1 fruit fly cellular context compared by ENCODE assay signal in genomic region chrX:8092075-8092682, dm6.
TF ChIP-seq lines count a peak whose summit lies in the region.

No protein-coding gene starts in this region.

TF ChIP-seq in whole organism, embryonic, 481 proteins besides CTCF, POLR2A, EP300 and RAD21 (continued from another document):
- peak; percentile 72 for TF ChIP-seq HLH54F (GFP tag; optimal IDR thresholded peaks at IDR 0.05; lab: Kevin White, UChicago)
- no peak for TF ChIP-seq CG14860 (GFP tag; IDR thresholded peaks at IDR 0.05; lab: Robert Waterston, UW; ENCODE audit: partially characterized antibody)
- TF ChIP-seq CG6654 (GFP tag; optimal IDR thresholded peaks at IDR 0.05; lab: Kevin White, UChicago) = peak; percentile 83
- TF ChIP-seq CG16863 (GFP tag; optimal IDR thresholded peaks at IDR 0.05; lab: Kevin White, UChicago) = peak; percentile 71
- TF ChIP-seq CG1602 (GFP tag; optimal IDR thresholded peaks at IDR 0.05; lab: Kevin White, UChicago) = peak; percentile 93
- peak; percentile 84 for TF ChIP-seq Oaz (GFP tag; IDR thresholded peaks at IDR 0.05; lab: Robert Waterston, UW)
- peak; percentile 96 for TF ChIP-seq Ptx1 (GFP tag; IDR thresholded peaks at IDR 0.05; lab: Robert Waterston, UW)
- TF ChIP-seq tap (tag; optimal IDR thresholded peaks at IDR 0.05; lab: Kevin White, UChicago) = peak; percentile 94
- TF ChIP-seq Atf-2 (GFP tag; optimal IDR thresholded peaks at IDR 0.05; lab: Kevin White, UChicago) = peak; percentile 75
- peak; percentile 87 for TF ChIP-seq ase (GFP tag; IDR thresholded peaks at IDR 0.05; lab: Robert Waterston, UW)
- TF ChIP-seq lab (GFP tag; optimal IDR thresholded peaks at IDR 0.05; lab: Kevin White, UChicago) = peak; percentile 97
- TF ChIP-seq CG4617 (GFP tag; optimal IDR thresholded peaks at IDR 0.05; lab: Kevin White, UChicago; ENCODE audit: borderline replicate concordance) = peak; percentile 68
- TF ChIP-seq tio (GFP tag; optimal IDR thresholded peaks at IDR 0.05; lab: Kevin White, UChicago) = peak; percentile 92
- peak; percentile 95 for TF ChIP-seq Atf6 (GFP tag; IDR thresholded peaks at IDR 0.05; lab: Robert Waterston, UW)
- TF ChIP-seq sqz (GFP tag; optimal IDR thresholded peaks at IDR 0.05; lab: Kevin White, UChicago) = peak; percentile 95
- TF ChIP-seq Hr39 (optimal IDR thresholded peaks at IDR 0.05; lab: Kevin White, UChicago) = no peak
- peak; percentile 82 for TF ChIP-seq ken (GFP tag; IDR thresholded peaks at IDR 0.05; lab: Robert Waterston, UW)
- TF ChIP-seq pb (GFP tag; optimal IDR thresholded peaks at IDR 0.05; lab: Kevin White, UChicago) = peak; percentile 61
- peak; percentile 57; the same call in 1 of the 2 replicates for TF ChIP-seq CG11696 (GFP tag; IDR thresholded peaks at IDR 0.05; lab: Robert Waterston, UW)
- peak; percentile 57 for TF ChIP-seq Sry-β (GFP tag; optimal IDR thresholded peaks at IDR 0.05; lab: Kevin White, UChicago)
- TF ChIP-seq CG12942 (GFP tag; optimal IDR thresholded peaks at IDR 0.05; lab: Kevin White, UChicago) = peak; percentile 92
- TF ChIP-seq kni (GFP tag; optimal IDR thresholded peaks at IDR 0.05; lab: Kevin White, UChicago) = peak; percentile 95
- TF ChIP-seq Pdp1 (GFP tag; optimal IDR thresholded peaks at IDR 0.05; lab: Kevin White, UChicago) = peak; percentile 75 to 89
- TF ChIP-seq pros (GFP tag; optimal IDR thresholded peaks at IDR 0.05; lab: Kevin White, UChicago) = peak; percentile 66
- TF ChIP-seq HHEX (GFP tag; optimal IDR thresholded peaks at IDR 0.05; lab: Kevin White, UChicago) = peak; percentile 95
- TF ChIP-seq CG7963 (GFP tag; IDR thresholded peaks at IDR 0.05; lab: Robert Waterston, UW; ENCODE audit: partially characterized antibody) = no peak
- peak; percentile 82 for TF ChIP-seq CG18011 (GFP tag; optimal IDR thresholded peaks at IDR 0.05; lab: Kevin White, UChicago)
- TF ChIP-seq nerfin-1 (tag; optimal IDR thresholded peaks at IDR 0.05; lab: Kevin White, UChicago) = peak; percentile 94
- TF ChIP-seq CG1832 (GFP tag; optimal IDR thresholded peaks at IDR 0.05; lab: Kevin White, UChicago) = no peak
- TF ChIP-seq CG12391 (tag; optimal IDR thresholded peaks at IDR 0.05; lab: Kevin White, UChicago) = peak; percentile 96
- TF ChIP-seq CG16815 (GFP tag; optimal IDR thresholded peaks at IDR 0.05; lab: Kevin White, UChicago) = peak; percentile 87
- peak; percentile 93 for TF ChIP-seq E2f1 (GFP tag; IDR thresholded peaks at IDR 0.05; lab: Robert Waterston, UW)
- TF ChIP-seq tll (GFP tag; optimal IDR thresholded peaks at IDR 0.05; lab: Kevin White, UChicago) = no peak
- TF ChIP-seq Fer3 (tag; optimal IDR thresholded peaks at IDR 0.05; lab: Kevin White, UChicago) = peak; percentile 95
- peak; percentile 96 for TF ChIP-seq dysf (GFP tag; IDR thresholded peaks at IDR 0.05; lab: Robert Waterston, UW)
- peak; percentile 40; the same call in 1 of the 2 replicates for TF ChIP-seq CG8765 (GFP tag; IDR thresholded peaks at IDR 0.05; lab: Robert Waterston, UW)
- TF ChIP-seq lola (GFP tag; optimal IDR thresholded peaks at IDR 0.05; lab: Kevin White, UChicago) = peak in 1 of 3 experiments; percentile 90
- peak; percentile 71 for TF ChIP-seq Hey (tag; optimal IDR thresholded peaks at IDR 0.05; lab: Kevin White, UChicago)
- TF ChIP-seq Neu2 (GFP tag; optimal IDR thresholded peaks at IDR 0.05; lab: Kevin White, UChicago; ENCODE audit: borderline replicate concordance) = no peak
- TF ChIP-seq Nf-YA (GFP tag; IDR thresholded peaks at IDR 0.05; lab: Robert Waterston, UW) = peak; percentile 78
- peak; percentile 85 for TF ChIP-seq Awh (GFP tag; IDR thresholded peaks at IDR 0.05; lab: Robert Waterston, UW)
- peak; percentile 94 for TF ChIP-seq az2 (GFP tag; optimal IDR thresholded peaks at IDR 0.05; lab: Kevin White, UChicago)
- TF ChIP-seq repo (GFP tag; optimal IDR thresholded peaks at IDR 0.05; lab: Kevin White, UChicago) = peak; percentile 64
- peak; percentile 77 for TF ChIP-seq maf-S (GFP tag; optimal IDR thresholded peaks at IDR 0.05; lab: Kevin White, UChicago)
- no peak for TF ChIP-seq CG2129 (GFP tag; IDR thresholded peaks at IDR 0.05; lab: Robert Waterston, UW; ENCODE audit: partially characterized antibody)
- peak; percentile 28 for TF ChIP-seq Myb (GFP tag; optimal IDR thresholded peaks at IDR 0.05; lab: Kevin White, UChicago)
- peak; percentile 88 for TF ChIP-seq Camta (GFP tag; optimal IDR thresholded peaks at IDR 0.05; lab: Kevin White, UChicago)
- TF ChIP-seq dpn (GFP tag; optimal IDR thresholded peaks at IDR 0.05; lab: Kevin White, UChicago) = peak; percentile 88 to 93
- TF ChIP-seq CG4820 (GFP tag; optimal IDR thresholded peaks at IDR 0.05; lab: Kevin White, UChicago) = peak; percentile 91
- TF ChIP-seq tna (GFP tag; IDR thresholded peaks at IDR 0.05; lab: Robert Waterston, UW; ENCODE audit: partially characterized antibody) = no peak
- TF ChIP-seq trem (tag; optimal IDR thresholded peaks at IDR 0.05; lab: Kevin White, UChicago) = peak; percentile 88
- no peak for TF ChIP-seq p53 (GFP tag; optimal IDR thresholded peaks at IDR 0.05; lab: Kevin White, UChicago)
- TF ChIP-seq gt (GFP tag; IDR thresholded peaks at IDR 0.05; lab: Robert Waterston, UW) = peak; percentile 66
- TF ChIP-seq zfh2 (GFP tag; optimal IDR thresholded peaks at IDR 0.05; lab: Kevin White, UChicago) = peak; percentile 71
- peak; percentile 91 for TF ChIP-seq CG9437 (GFP tag; optimal IDR thresholded peaks at IDR 0.05; lab: Kevin White, UChicago)
- TF ChIP-seq chif (GFP tag; optimal IDR thresholded peaks at IDR 0.05; lab: Kevin White, UChicago) = peak; percentile 67 to 86
- TF ChIP-seq HmgD (GFP tag; optimal IDR thresholded peaks at IDR 0.05; lab: Kevin White, UChicago) = no peak
- peak; percentile 93 for TF ChIP-seq Ssrp (tag; optimal IDR thresholded peaks at IDR 0.05; lab: Kevin White, UChicago)
- peak; percentile 95 for TF ChIP-seq bcd (GFP tag; optimal IDR thresholded peaks at IDR 0.05; lab: Kevin White, UChicago)
- peak; percentile 34 for TF ChIP-seq yki (optimal IDR thresholded peaks at IDR 0.05; lab: Kevin White, UChicago)
- peak; percentile 86 for TF ChIP-seq mam (GFP tag; optimal IDR thresholded peaks at IDR 0.05; lab: Kevin White, UChicago)
- peak; percentile 94 for TF ChIP-seq abd-A (tag; optimal IDR thresholded peaks at IDR 0.05; lab: Kevin White, UChicago)
- peak; percentile 86 for TF ChIP-seq CG18764 (GFP tag; optimal IDR thresholded peaks at IDR 0.05; lab: Kevin White, UChicago)
- no peak for TF ChIP-seq pita (GFP tag; optimal IDR thresholded peaks at IDR 0.05; lab: Kevin White, UChicago)
- peak; percentile 81 for TF ChIP-seq Deaf1 (tag; optimal IDR thresholded peaks at IDR 0.05; lab: Kevin White, UChicago)
- no peak for TF ChIP-seq Dfd (GFP tag; optimal IDR thresholded peaks at IDR 0.05; lab: Kevin White, UChicago)
- TF ChIP-seq Antp (GFP tag; optimal IDR thresholded peaks at IDR 0.05; lab: Kevin White, UChicago) = peak; percentile 70
- peak; percentile 92 for TF ChIP-seq CG6813 (GFP tag; optimal IDR thresholded peaks at IDR 0.05; lab: Kevin White, UChicago)
- TF ChIP-seq MTF-1 (GFP tag; optimal IDR thresholded peaks at IDR 0.05; lab: Kevin White, UChicago; ENCODE audit: borderline replicate concordance) = peak; percentile 65
- TF ChIP-seq CG9932 (GFP tag; IDR thresholded peaks at IDR 0.05; lab: Robert Waterston, UW) = peak; percentile 87
- peak; percentile 87 for TF ChIP-seq stc (GFP tag; IDR thresholded peaks at IDR 0.05; lab: Robert Waterston, UW)
- TF ChIP-seq Tbp (GFP tag; optimal IDR thresholded peaks at IDR 0.05; lab: Kevin White, UChicago) = no peak
- TF ChIP-seq mld (GFP tag; IDR thresholded peaks at IDR 0.05; lab: Robert Waterston, UW; ENCODE audit: partially characterized antibody) = no peak
- peak; percentile 87 for TF ChIP-seq al (GFP tag; IDR thresholded peaks at IDR 0.05; lab: Robert Waterston, UW)
- peak; percentile 89 for TF ChIP-seq Hsf (GFP tag; optimal IDR thresholded peaks at IDR 0.05; lab: Kevin White, UChicago)
- TF ChIP-seq CG8089 (GFP tag; optimal IDR thresholded peaks at IDR 0.05; lab: Kevin White, UChicago) = peak; percentile 55
- peak; percentile 97 for TF ChIP-seq Meics (GFP tag; optimal IDR thresholded peaks at IDR 0.05; lab: Kevin White, UChicago)
- peak; percentile 71 for TF ChIP-seq CG1647 (GFP tag; optimal IDR thresholded peaks at IDR 0.05; lab: Kevin White, UChicago)
- TF ChIP-seq CG10147 (GFP tag; optimal IDR thresholded peaks at IDR 0.05; lab: Kevin White, UChicago) = peak; percentile 94
- TF ChIP-seq CG14710 (tag; optimal IDR thresholded peaks at IDR 0.05; lab: Kevin White, UChicago) = peak; percentile 92
- peak; percentile 78 for TF ChIP-seq CG31388 (GFP tag; optimal IDR thresholded peaks at IDR 0.05; lab: Kevin White, UChicago)
- TF ChIP-seq CG11560 (tag; IDR thresholded peaks at IDR 0.05; lab: Robert Waterston, UW) = peak; percentile 75
- TF ChIP-seq CG10959 (GFP tag; IDR thresholded peaks at IDR 0.05; lab: Robert Waterston, UW) = peak; percentile 66
- TF ChIP-seq run (tag; optimal IDR thresholded peaks at IDR 0.05; lab: Kevin White, UChicago) = peak; percentile 94
- peak; percentile 92 for TF ChIP-seq CrebB (tag; optimal IDR thresholded peaks at IDR 0.05; lab: Kevin White, UChicago)
- TF ChIP-seq CG10979 (tag; optimal IDR thresholded peaks at IDR 0.05; lab: Kevin White, UChicago) = peak; percentile 96
- TF ChIP-seq ems (GFP tag; optimal IDR thresholded peaks at IDR 0.05; lab: Kevin White, UChicago) = peak; percentile 77
- TF ChIP-seq pnt (GFP tag; optimal IDR thresholded peaks at IDR 0.05; lab: Kevin White, UChicago) = peak; percentile 82
- TF ChIP-seq CG2712 (tag; optimal IDR thresholded peaks at IDR 0.05; lab: Kevin White, UChicago) = peak; percentile 97
- peak; percentile 66 for TF ChIP-seq pfk (GFP tag; optimal IDR thresholded peaks at IDR 0.05; lab: Kevin White, UChicago)
- TF ChIP-seq Doc2 (GFP tag; IDR thresholded peaks at IDR 0.05; lab: Robert Waterston, UW) = peak; percentile 75
- peak; percentile 87 for TF ChIP-seq Adf1 (GFP tag; IDR thresholded peaks at IDR 0.05; lab: Robert Waterston, UW)
- peak; percentile 95 for TF ChIP-seq CG3281 (GFP tag; optimal IDR thresholded peaks at IDR 0.05; lab: Kevin White, UChicago)
- TF ChIP-seq CG6683 (GFP tag; optimal IDR thresholded peaks at IDR 0.05; lab: Kevin White, UChicago) = peak; percentile 90
- peak; percentile 70 for TF ChIP-seq CG2116 (GFP tag; optimal IDR thresholded peaks at IDR 0.05; lab: Kevin White, UChicago)
- peak; percentile 95 for TF ChIP-seq Hand (GFP tag; optimal IDR thresholded peaks at IDR 0.05; lab: Kevin White, UChicago)
- TF ChIP-seq CG6689 (GFP tag; IDR thresholded peaks at IDR 0.05; lab: Robert Waterston, UW) = peak; percentile 93
- peak; percentile 93 for TF ChIP-seq ind (GFP tag; optimal IDR thresholded peaks at IDR 0.05; lab: Kevin White, UChicago)
- peak; percentile 91 for TF ChIP-seq nom (GFP tag; optimal IDR thresholded peaks at IDR 0.05; lab: Kevin White, UChicago)
- peak; percentile 82 for TF ChIP-seq toy (GFP tag; IDR thresholded peaks at IDR 0.05; lab: Robert Waterston, UW)
- TF ChIP-seq CG9609 (GFP tag; optimal IDR thresholded peaks at IDR 0.05; lab: Kevin White, UChicago) = peak; percentile 78
- peak; percentile 91 for TF ChIP-seq CG3847 (GFP tag; IDR thresholded peaks at IDR 0.05; lab: Robert Waterston, UW)
- peak; percentile 75 for TF ChIP-seq NFAT (GFP tag; IDR thresholded peaks at IDR 0.05; lab: Robert Waterston, UW)
- peak; percentile 57 for TF ChIP-seq tx (GFP tag; optimal IDR thresholded peaks at IDR 0.05; lab: Kevin White, UChicago)
- TF ChIP-seq gfzf (GFP tag; optimal IDR thresholded peaks at IDR 0.05; lab: Kevin White, UChicago) = no peak
- TF ChIP-seq CG17385 (GFP tag; optimal IDR thresholded peaks at IDR 0.05; lab: Kevin White, UChicago) = peak; percentile 94
- peak; percentile 60 for TF ChIP-seq lbe (GFP tag; optimal IDR thresholded peaks at IDR 0.05; lab: Kevin White, UChicago)
- peak; percentile 93 for TF ChIP-seq fd3F (GFP tag; optimal IDR thresholded peaks at IDR 0.05; lab: Kevin White, UChicago)
- TF ChIP-seq CG1529 (GFP tag; optimal IDR thresholded peaks at IDR 0.05; lab: Kevin White, UChicago) = peak; percentile 93
- TF ChIP-seq fru (optimal IDR thresholded peaks at IDR 0.05; lab: Kevin White, UChicago) = no peak
- TF ChIP-seq Side (GFP tag; optimal IDR thresholded peaks at IDR 0.05; lab: Kevin White, UChicago) = peak; percentile 54
- peak; percentile 73 for TF ChIP-seq CHES-1-like (GFP tag; optimal IDR thresholded peaks at IDR 0.05; lab: Kevin White, UChicago)
- TF ChIP-seq phol (tag; optimal IDR thresholded peaks at IDR 0.05; lab: Kevin White, UChicago) = peak; percentile 95
- TF ChIP-seq BEAF-32 (GFP tag; optimal IDR thresholded peaks at IDR 0.05; lab: Kevin White, UChicago) = peak; percentile 6
- peak; percentile 92 for TF ChIP-seq oc (tag; optimal IDR thresholded peaks at IDR 0.05; lab: Kevin White, UChicago)
- TF ChIP-seq Dek (tag; optimal IDR thresholded peaks at IDR 0.05; lab: Kevin White, UChicago) = peak; percentile 94
